Worm (Caenorhabditis elegans) whole organism, young adult: Measurements from ENCODE around the gene plpr-1.

ENCODE experiments used
- B0019.2 ChIP-seq: fragments of 200-800 bp; sonication (Bioruptor generic); conservative IDR thresholded peaks from 2 replicates; pipeline ENCODE4 v1.3.6; 2022; ENCODE audit warnings: missing genetic modification reagents, missing genetic modification characterization, missing compliant biosample characterization
- B0035.1 ChIP-seq: sonication (generic microtip); optimal IDR thresholded peaks from 2 replicates; lab custom pipeline; 2016; ENCODE audit warnings: missing genetic modification characterization, mild to moderate bottlenecking, missing compliant biosample characterization, missing genotype, missing genetic modification reagents
- B0336.3 ChIP-seq: fragments of 200-800 bp; sonication (Bioruptor generic); IDR thresholded peaks from 2 replicates; pipeline ENCODE4 v1.3.6; 2022; ENCODE audit warnings: missing genetic modification characterization, missing compliant biosample characterization
- C06A6.2 ChIP-seq: fragments of 200-800 bp; sonication (Bioruptor generic); conservative IDR thresholded peaks from 2 replicates; pipeline ENCODE4 v1.3.6; 2022; ENCODE audit warnings: missing genetic modification characterization, missing compliant biosample characterization
- C17E4.6 ChIP-seq: fragments of 200-800 bp; sonication (Bioruptor generic); IDR thresholded peaks from 2 replicates; pipeline ENCODE4 v1.3.6; 2022; ENCODE audit warnings: missing genetic modification reagents, missing genetic modification characterization, missing compliant biosample characterization
- D2030.7 ChIP-seq: fragments of 200-800 bp; sonication (Bioruptor generic); IDR thresholded peaks from 2 replicates; pipeline ENCODE4 v1.3.6; 2022; ENCODE audit warnings: missing genetic modification reagents, missing genetic modification characterization, missing compliant biosample characterization
- F23B12.7 ChIP-seq: sonication (generic microtip); optimal IDR thresholded peaks from 2 replicates; lab custom pipeline; 2017; ENCODE audit warnings: missing genetic modification characterization, mild to moderate bottlenecking, missing compliant biosample characterization, antibody characterized with exemption, moderate library complexity; ENCODE audit not compliant: insufficient read depth
- Y53G8AR.9 ChIP-seq: fragments of 200-800 bp; sonication (Bioruptor generic); conservative IDR thresholded peaks from 2 replicates; pipeline ENCODE4 v1.3.6; 2022; ENCODE audit warnings: missing genetic modification reagents, missing genetic modification characterization, missing compliant biosample characterization
- ama-1 ChIP-seq, 3 experiments: fragments of 150-350 bp in 1 of 3; sonication (generic microtip) in 2 of 3; optimal IDR thresholded peaks; 2 replicates each; lab custom pipeline; 2014 to 2018; ENCODE audit warnings: missing biosample characterization in 2 of 3, missing genetic modification characterization in 2 of 3, missing genetic modification reagents in 2 of 3
- aptf-3 ChIP-seq: fragments of 200-800 bp; sonication (Bioruptor generic); IDR thresholded peaks from 2 replicates; pipeline ENCODE4 v1.3.6; 2022; ENCODE audit warnings: missing genetic modification characterization, missing compliant biosample characterization
- ceh-40 ChIP-seq: fragments of 200-800 bp; sonication (Bioruptor generic); IDR thresholded peaks from 2 replicates; pipeline ENCODE4 v1.3.6; 2022; ENCODE audit warnings: missing genetic modification characterization, missing compliant biosample characterization
- chd-7 ChIP-seq: sonication (generic microtip); optimal IDR thresholded peaks from 2 replicates; lab custom pipeline; 2016; ENCODE audit warnings: mild to moderate bottlenecking, missing genetic modification characterization, moderate library complexity, missing compliant biosample characterization
- dpff-1 ChIP-seq: sonication (generic microtip); optimal IDR thresholded peaks from 2 replicates; lab custom pipeline; 2017; ENCODE audit warnings: mild to moderate bottlenecking, missing genetic modification characterization, missing compliant biosample characterization
- egl-44 ChIP-seq: fragments of 200-800 bp; sonication (Bioruptor generic); IDR thresholded peaks from 2 replicates; pipeline ENCODE4 v1.3.6; 2022; ENCODE audit warnings: missing genetic modification reagents, missing genetic modification characterization, missing compliant biosample characterization
- ekl-4 ChIP-seq: fragments of 200-800 bp; sonication (Bioruptor generic); IDR thresholded peaks from 2 replicates; pipeline ENCODE4 v1.3.6; 2022; ENCODE audit warnings: missing genetic modification reagents, missing genetic modification characterization, missing compliant biosample characterization
- ets-4 ChIP-seq: fragments of 200-800 bp; sonication (Bioruptor generic); optimal IDR thresholded peaks from 2 replicates; lab custom pipeline; 2018; ENCODE audit warnings: mild to moderate bottlenecking, missing genetic modification characterization, missing compliant biosample characterization
- gei-17 ChIP-seq: fragments of 200-800 bp; sonication (Bioruptor generic); optimal IDR thresholded peaks from 2 replicates; lab custom pipeline; 2018; ENCODE audit warnings: mild to moderate bottlenecking, missing genetic modification characterization, missing compliant biosample characterization
- hsf-1 ChIP-seq: fragments of 200-800 bp; sonication (Bioruptor generic); IDR thresholded peaks from 2 replicates; pipeline ENCODE4 v1.3.6; 2022; ENCODE audit warnings: missing genetic modification reagents, missing genetic modification characterization, missing compliant biosample characterization
- lag-1 ChIP-seq: fragments of 200-800 bp; sonication (Bioruptor generic); IDR thresholded peaks from 2 replicates; pipeline ENCODE4 v1.3.6; 2022; ENCODE audit warnings: missing genetic modification reagents, missing genetic modification characterization, missing compliant biosample characterization
- let-607 ChIP-seq, 2 experiments: fragments of 200-800 bp in 1 of 2; sonication (Bioruptor generic) in 1 of 2; sonication (generic microtip) in 1 of 2; optimal IDR thresholded peaks; 2 replicates each; lab custom pipeline; 2016 to 2018; ENCODE audit warnings: mild to moderate bottlenecking in 2 of 2, missing compliant biosample characterization in 2 of 2, missing genetic modification characterization in 2 of 2, moderate library complexity in 2 of 2, missing genotype in 1 of 2
- lin-26 ChIP-seq: fragments of 200-800 bp; sonication (Bioruptor generic); IDR thresholded peaks from 2 replicates; pipeline ENCODE4 v1.3.6; 2022; ENCODE audit warnings: missing genetic modification reagents, missing genetic modification characterization, missing compliant biosample characterization
- lin-40 ChIP-seq: sonication (generic microtip); optimal IDR thresholded peaks from 2 replicates; lab custom pipeline; 2016; ENCODE audit warnings: missing genetic modification characterization, mild to moderate bottlenecking, missing compliant biosample characterization, missing genotype, missing genetic modification reagents
- lir-1 ChIP-seq: fragments of 200-800 bp; sonication (Bioruptor generic); conservative IDR thresholded peaks from 2 replicates; pipeline ENCODE4 v1.3.6; 2022; ENCODE audit warnings: missing genetic modification reagents, missing genetic modification characterization, missing compliant biosample characterization
- madf-10 ChIP-seq: sonication (generic microtip); optimal IDR thresholded peaks from 2 replicates; lab custom pipeline; 2016; ENCODE audit warnings: mild to moderate bottlenecking, missing genetic modification characterization, missing compliant biosample characterization
- madf-6 ChIP-seq: fragments of 200-800 bp; sonication (Bioruptor generic); IDR thresholded peaks from 2 replicates; pipeline ENCODE4 v1.3.6; 2022; ENCODE audit warnings: missing genetic modification reagents, missing genetic modification characterization, missing compliant biosample characterization
- mcd-1 ChIP-seq: fragments of 200-800 bp; sonication (Bioruptor generic); IDR thresholded peaks from 2 replicates; pipeline ENCODE4 v1.3.6; 2022; ENCODE audit warnings: missing genetic modification reagents, missing genetic modification characterization, missing compliant biosample characterization
- mes-4 ChIP-seq: sonication (generic microtip); optimal IDR thresholded peaks from 2 replicates; lab custom pipeline; 2016; ENCODE audit warnings: missing genotype, missing genetic modification characterization, missing compliant biosample characterization
- nhr-120 ChIP-seq: fragments of 200-800 bp; sonication (Bioruptor generic); IDR thresholded peaks from 2 replicates; pipeline ENCODE4 v1.3.6; 2022; ENCODE audit warnings: missing genetic modification characterization, missing compliant biosample characterization
- nhr-27 ChIP-seq: fragments of 200-800 bp; sonication (Bioruptor generic); optimal IDR thresholded peaks from 2 replicates; lab custom pipeline; 2018; ENCODE audit warnings: mild to moderate bottlenecking, missing genetic modification characterization, moderate library complexity, missing compliant biosample characterization
- nhr-80 ChIP-seq: sonication (generic microtip); optimal IDR thresholded peaks from 2 replicates; lab custom pipeline; 2016; ENCODE audit warnings: missing genetic modification characterization, missing compliant biosample characterization
- rec-8 ChIP-seq, 2 experiments: sonication (generic microtip); optimal IDR thresholded peaks; 2 replicates each; lab custom pipeline; 2016; ENCODE audit warnings: mild to moderate bottlenecking in 2 of 2, missing genetic modification characterization in 2 of 2, missing genetic modification reagents in 2 of 2, missing genotype in 2 of 2, missing biosample characterization in 1 of 2, missing compliant biosample characterization in 1 of 2, moderate library complexity in 1 of 2
- rpc-1 ChIP-seq, 2 experiments: fragments of 150-350 bp in 1 of 2; sonication (generic microtip) in 1 of 2; optimal IDR thresholded peaks; 2 replicates each; lab custom pipeline; 2014 to 2018; ENCODE audit warnings: missing biosample characterization in 1 of 2, missing genetic modification characterization in 1 of 2, missing genetic modification reagents in 1 of 2, missing genotype in 1 of 2
- sea-2 ChIP-seq: fragments of 200-800 bp; sonication (Bioruptor generic); IDR thresholded peaks from 2 replicates; pipeline ENCODE4 v1.3.6; 2022; ENCODE audit warnings: missing genetic modification characterization, missing compliant biosample characterization
- snpc-1.1 ChIP-seq: sonication (generic microtip); optimal IDR thresholded peaks from 2 replicates; lab custom pipeline; 2017; ENCODE audit warnings: missing genetic modification characterization, mild to moderate bottlenecking, missing compliant biosample characterization, antibody characterized with exemption, moderate library complexity, missing genotype, missing genetic modification reagents; ENCODE audit not compliant: insufficient read depth
- snpc-1.3 ChIP-seq: sonication (generic microtip); optimal IDR thresholded peaks from 2 replicates; lab custom pipeline; 2017; ENCODE audit warnings: missing genetic modification characterization, mild to moderate bottlenecking, missing compliant biosample characterization, antibody characterized with exemption, moderate library complexity, missing genotype, missing genetic modification reagents; ENCODE audit not compliant: insufficient read depth
- snpc-3.4 ChIP-seq: sonication (generic microtip); optimal IDR thresholded peaks from 2 replicates; lab custom pipeline; 2017; ENCODE audit warnings: missing genetic modification characterization, mild to moderate bottlenecking, missing compliant biosample characterization, antibody characterized with exemption, moderate library complexity, missing genotype, missing genetic modification reagents
- somi-1 ChIP-seq: fragments of 200-800 bp; sonication (Bioruptor generic); optimal IDR thresholded peaks from 2 replicates; lab custom pipeline; 2018; ENCODE audit warnings: mild to moderate bottlenecking, missing genetic modification characterization, missing compliant biosample characterization
- tbp1 ChIP-seq: fragments of 200-800 bp; sonication (Bioruptor generic); optimal IDR thresholded peaks from 2 replicates; lab custom pipeline; 2018; ENCODE audit warnings: mild to moderate bottlenecking, missing genetic modification characterization, missing compliant biosample characterization
- tbx-9 ChIP-seq: sonication (generic microtip); optimal IDR thresholded peaks from 2 replicates; lab custom pipeline; 2016; ENCODE audit warnings: borderline replicate concordance, missing genetic modification characterization, inconsistent platforms, missing compliant biosample characterization
- tlf-1 ChIP-seq: fragments of 200-800 bp; sonication (Bioruptor generic); optimal IDR thresholded peaks from 2 replicates; lab custom pipeline; 2018; ENCODE audit warnings: mild to moderate bottlenecking, missing genetic modification characterization, missing compliant biosample characterization
- xnd-1 ChIP-seq: sonication (generic microtip); optimal IDR thresholded peaks from 2 replicates; lab custom pipeline; 2016; ENCODE audit warnings: missing genotype, missing genetic modification reagents, missing genetic modification characterization, missing compliant biosample characterization
- zfh-2 ChIP-seq: fragments of 200-800 bp; sonication (Bioruptor generic); conservative IDR thresholded peaks from 2 replicates; pipeline ENCODE4 v1.3.6; 2022; ENCODE audit warnings: missing genetic modification reagents, missing genetic modification characterization, missing compliant biosample characterization
- zim-3 ChIP-seq: sonication (generic microtip); optimal IDR thresholded peaks from 2 replicates; lab custom pipeline; 2017; ENCODE audit warnings: mild to moderate bottlenecking, missing genetic modification characterization, moderate library complexity, missing compliant biosample characterization
- ztf-26 ChIP-seq: sonication (generic microtip); optimal IDR thresholded peaks from 2 replicates; lab custom pipeline; 2017; ENCODE audit warnings: missing genetic modification characterization, missing compliant biosample characterization
- ztf-3 ChIP-seq: fragments of 200-800 bp; sonication (Bioruptor generic); optimal IDR thresholded peaks from 2 replicates; lab custom pipeline; 2018; ENCODE audit warnings: mild to moderate bottlenecking, missing genetic modification characterization, missing compliant biosample characterization
- ztf-6 ChIP-seq: fragments of 200-800 bp; sonication (Bioruptor generic); IDR thresholded peaks from 2 replicates; pipeline ENCODE4 v1.3.6; 2022; ENCODE audit warnings: missing genetic modification reagents, missing genetic modification characterization, missing compliant biosample characterization

plpr-1 gene

DNA sequence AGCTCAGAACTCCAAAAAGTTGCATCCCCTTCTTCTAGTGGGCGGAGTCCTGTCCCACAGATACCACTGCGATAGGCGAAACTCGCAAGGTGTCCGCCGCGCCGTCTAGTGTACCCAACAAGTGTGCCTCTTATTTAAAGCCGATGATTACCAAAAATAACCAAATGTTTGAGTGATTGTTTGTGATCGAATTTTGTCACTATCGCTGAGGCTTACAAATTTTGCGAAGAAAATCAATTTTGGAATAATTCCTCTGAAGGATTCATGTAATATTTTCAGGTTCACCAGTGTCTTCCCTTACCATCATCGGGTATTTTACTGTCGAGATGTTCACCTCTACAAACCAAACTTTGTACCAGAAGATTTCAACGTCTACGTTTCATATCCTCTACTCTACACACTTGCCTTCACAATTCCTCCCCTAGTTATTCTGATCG is 2.0 kb downstream of the plpr-1 start (continued):
- TF ChIP-seq F23B12.7 (tag; lab: Kevin White, UChicago) (peak; percentile 80), zim-3 (tag; lab: Kevin White, UChicago) (no peak), Y53G8AR.9 (GFP tag; lab: Robert Waterston, UW) (no peak; the same call in 1 of the 2 replicates), madf-6 (GFP tag; lab: Robert Waterston, UW) (peak; percentile 97), ceh-40 (GFP tag; lab: Robert Waterston, UW) (0 out of 2 replicates have a peak, but pooled peaks have one; percentile 4), somi-1 (peak; percentile 3), nhr-27 (tag; lab: Kevin White, UChicago) (no peak), B0035.1 (tag; lab: Kevin White, UChicago) (peak; percentile 30), lin-26 (GFP tag; lab: Robert Waterston, UW) (peak; percentile 64; the same call in 1 of the 2 replicates), nhr-120 (GFP tag; lab: Robert Waterston, UW) (peak; percentile 81; the same call in 1 of the 2 replicates), snpc-1.3 (tag; lab: Kevin White, UChicago) (peak; percentile 95), dpff-1 (tag; lab: Kevin White, UChicago) (peak; percentile 68), rpc-1 (optimal IDR thresholded peaks at IDR 0.05; lab: Kevin White, UChicago) (no peak), rpc-1 (tag; optimal IDR thresholded peaks at IDR 0.05; lab: Kevin White, UChicago) (peak; percentile 24), rec-8 (tag; optimal IDR thresholded peaks at IDR 0.05; lab: Kevin White, UChicago) (peak in 1 of 2 experiments; percentile 38), mcd-1 (peak; percentile 88), lir-1 (GFP tag; lab: Robert Waterston, UW) (0 out of 2 replicates have a peak, but pooled peaks have one; percentile 39), ets-4 (GFP tag; lab: Kevin White, UChicago) (peak; percentile 74), let-607 (tag; optimal IDR thresholded peaks at IDR 0.05; lab: Kevin White, UChicago) (peak; percentile 50 to 68), D2030.7 (GFP tag; lab: Robert Waterston, UW) (peak; percentile 94), ztf-26 (tag; lab: Kevin White, UChicago) (no peak), C06A6.2 (GFP tag; lab: Robert Waterston, UW) (peak; percentile 54; the same call in 1 of the 2 replicates), zfh-2 (GFP tag; lab: Robert Waterston, UW) (peak; percentile 76), snpc-3.4 (tag; lab: Kevin White, UChicago) (peak; percentile 98), ztf-6 (GFP tag; lab: Robert Waterston, UW) (0 out of 2 replicates have a peak, but pooled peaks have one; percentile 13), tbx-9 (tag; lab: Kevin White, UChicago) (peak; percentile 11), lag-1 (GFP tag; lab: Robert Waterston, UW) (no peak), madf-10 (tag; lab: Kevin White, UChicago) (peak; percentile 66), ekl-4 (GFP tag; lab: Robert Waterston, UW) (peak; percentile 89), lin-40 (tag; lab: Kevin White, UChicago) (peak; percentile 81), mes-4 (peak; percentile 29), sea-2 (GFP tag; lab: Robert Waterston, UW) (no peak), snpc-1.1 (peak; percentile 99), chd-7 (tag; lab: Kevin White, UChicago) (peak; percentile 23), ztf-3 (GFP tag; lab: Kevin White, UChicago) (no peak), aptf-3 (0 out of 2 replicates have a peak, but pooled peaks have one; percentile 9), nhr-80 (tag; lab: Kevin White, UChicago) (peak; percentile 60), egl-44 (GFP tag; lab: Robert Waterston, UW) (0 out of 2 replicates have a peak, but pooled peaks have one; percentile 20), B0019.2 (peak; percentile 61), xnd-1 (tag; lab: Kevin White, UChicago) (peak; percentile 82), B0336.3 (GFP tag; lab: Robert Waterston, UW) (peak; percentile 96), ama-1 (optimal IDR thresholded peaks at IDR 0.05; lab: Kevin White, UChicago) (peak; percentile 95), ama-1 (GFP tag; optimal IDR thresholded peaks at IDR 0.05; lab: Kevin White, UChicago) (no peak), tbp1 (GFP tag; lab: Kevin White, UChicago) (peak; percentile 82), hsf-1 (peak; percentile 52), tlf-1 (GFP tag; lab: Kevin White, UChicago) (peak; percentile 66), C17E4.6 (GFP tag; lab: Robert Waterston, UW) (peak; percentile 71; the same call in 1 of the 2 replicates), gei-17 (GFP tag; lab: Kevin White, UChicago) (peak; percentile 78)
